Fruit fly (Drosophila melanogaster): ENCODE results near the gene Ace.

Gene Ace

dm6 chr3R:13264061-13264661 lies 4.8 kb upstream of the Ace start, which contains the start of gene Ravus (continued):
- no peak for TF ChIP-seq Rx (GFP tag; IDR thresholded peaks at IDR 0.05)
- no peak for TF ChIP-seq CG16813 (GFP tag; IDR thresholded peaks at IDR 0.05; ENCODE audit: partially characterized antibody)
- TF ChIP-seq dysf (GFP tag; IDR thresholded peaks at IDR 0.05): peak; percentile 25; the same call in 1 of the 3 replicates
- TF ChIP-seq CG2875 (GFP tag; optimal IDR thresholded peaks at IDR 0.05): no peak
- TF ChIP-seq CG15011 (GFP tag; optimal IDR thresholded peaks at IDR 0.05): no peak
- no peak for TF ChIP-seq cg (GFP tag; optimal IDR thresholded peaks at IDR 0.05)
- TF ChIP-seq CG12391 (tag; optimal IDR thresholded peaks at IDR 0.05): no peak
- TF ChIP-seq C15 (GFP tag; IDR thresholded peaks at IDR 0.05): no peak
- TF ChIP-seq Deaf1 (tag; optimal IDR thresholded peaks at IDR 0.05): no peak
- TF ChIP-seq Hr3 (GFP tag; optimal IDR thresholded peaks at IDR 0.05): peak; percentile 55
- no peak for TF ChIP-seq MTF-1 (GFP tag; optimal IDR thresholded peaks at IDR 0.05; ENCODE audit: borderline replicate concordance)
- TF ChIP-seq NC2β (GFP tag; optimal IDR thresholded peaks at IDR 0.05): peak; percentile 23
- TF ChIP-seq CG17186 (GFP tag; optimal IDR thresholded peaks at IDR 0.05): peak; percentile 15
- no peak for TF ChIP-seq Bdp1 (GFP tag; optimal IDR thresholded peaks at IDR 0.05)
- TF ChIP-seq trem (tag; optimal IDR thresholded peaks at IDR 0.05): peak; percentile 57
- TF ChIP-seq CG12155 (GFP tag; optimal IDR thresholded peaks at IDR 0.05): peak; percentile 14
- no peak for TF ChIP-seq dmrt99B (tag; optimal IDR thresholded peaks at IDR 0.05)
- no peak for TF ChIP-seq CG12219 (GFP tag; optimal IDR thresholded peaks at IDR 0.05)
- peak; percentile 18 for TF ChIP-seq shn (GFP tag; optimal IDR thresholded peaks at IDR 0.05)
- TF ChIP-seq sisA (GFP tag; IDR thresholded peaks at IDR 0.05): 0 out of 2 replicates have a peak, but pooled peaks have one; percentile 35
- TF ChIP-seq CG18599 (GFP tag; optimal IDR thresholded peaks at IDR 0.05): no peak
- TF ChIP-seq Sry-β (GFP tag; optimal IDR thresholded peaks at IDR 0.05): no peak
- TF ChIP-seq slp2 (GFP tag; optimal IDR thresholded peaks at IDR 0.05): peak; percentile 28
- no peak for TF ChIP-seq CG6854 (GFP tag; optimal IDR thresholded peaks at IDR 0.05)
- TF ChIP-seq CG34422 (GFP tag; IDR thresholded peaks at IDR 0.05): 0 out of 3 replicates have a peak, but pooled peaks have one; percentile 40
- TF ChIP-seq CG10147 (GFP tag; optimal IDR thresholded peaks at IDR 0.05): no peak
- TF ChIP-seq CG10209 (GFP tag; optimal IDR thresholded peaks at IDR 0.05): peak; percentile 55
- TF ChIP-seq Meics (GFP tag; optimal IDR thresholded peaks at IDR 0.05): no peak
- no peak for TF ChIP-seq CG3726 (GFP tag; IDR thresholded peaks at IDR 0.05)
- TF ChIP-seq CG6689 (GFP tag; IDR thresholded peaks at IDR 0.05): no peak; the same call in 1 of the 2 replicates
- no peak for TF ChIP-seq Atf6 (GFP tag; IDR thresholded peaks at IDR 0.05)
- peak; percentile 78 for TF ChIP-seq CG14710 (tag; optimal IDR thresholded peaks at IDR 0.05)
- TF ChIP-seq grau (tag; optimal IDR thresholded peaks at IDR 0.05): peak; percentile 67
- no peak for TF ChIP-seq CG7556 (GFP tag; optimal IDR thresholded peaks at IDR 0.05)

- TF ChIP-seq CG6813 (GFP tag; optimal IDR thresholded peaks at IDR 0.05) (no peak), lab (GFP tag; optimal IDR thresholded peaks at IDR 0.05) (peak; percentile 50), pros (GFP tag; optimal IDR thresholded peaks at IDR 0.05) (peak; percentile 25), run (tag; optimal IDR thresholded peaks at IDR 0.05) (no peak), grn (GFP tag; optimal IDR thresholded peaks at IDR 0.05) (peak; percentile 72), CG8290 (GFP tag; optimal IDR thresholded peaks at IDR 0.05) (no peak), CG8290 (tag; optimal IDR thresholded peaks at IDR 0.05) (no peak), hbn (GFP tag; IDR thresholded peaks at IDR 0.05; ENCODE audit: partially characterized antibody) (no peak), Med (GFP tag) (peak; percentile 1), lov (optimal IDR thresholded peaks at IDR 0.05) (no peak), lov (GFP tag; IDR thresholded peaks at IDR 0.05) (0 out of 3 replicates have a peak, but pooled peaks have one; percentile 21), sug (tag; optimal IDR thresholded peaks at IDR 0.05) (peak; percentile 25), CG16863 (GFP tag; optimal IDR thresholded peaks at IDR 0.05) (no peak), CG11247 (GFP tag; IDR thresholded peaks at IDR 0.05) (0 out of 2 replicates have a peak, but pooled peaks have one; percentile 22), CG9932 (GFP tag; IDR thresholded peaks at IDR 0.05) (0 out of 2 replicates have a peak, but pooled peaks have one; percentile 18), CG6175 (GFP tag; IDR thresholded peaks at IDR 0.05) (peak; percentile 59; the same call in 1 of the 3 replicates), NFAT (GFP tag; IDR thresholded peaks at IDR 0.05) (peak; percentile 27; the same call in 1 of the 2 replicates)
Observed at dm6 chr3R:13261706-13262105, 2.4 kb upstream of the Ace start.
